Fruit fly (Drosophila melanogaster) whole organism, embryonic: ENCODE results near the gene Sec20.

Source experiments
- Abd-B ChIP-seq: fragments of 200-800 bp; sonication (Bioruptor generic); optimal IDR thresholded peaks from 2 replicates; lab custom pipeline; 2018; ENCODE audit warnings: missing biosample characterization, mild to moderate bottlenecking, missing genetic modification characterization, moderate library complexity
- Antp ChIP-seq: fragments of 200-800 bp; sonication (Bioruptor generic); optimal IDR thresholded peaks from 3 replicates; lab custom pipeline; 2016; ENCODE audit warnings: missing biosample characterization, missing genetic modification characterization
- CG10267 ChIP-seq: fragments of 200-800 bp; sonication (Bioruptor generic); optimal IDR thresholded peaks from 2 replicates; lab custom pipeline; 2018; ENCODE audit warnings: missing biosample characterization, mild to moderate bottlenecking, missing genetic modification characterization, moderate library complexity
- CG11085 ChIP-seq: fragments of 200-800 bp; sonication (Bioruptor generic); IDR thresholded peaks from 2 replicates; pipeline ENCODE4 v1.3.6; 2022; ENCODE audit warnings: missing biosample characterization, missing genetic modification characterization
- CG11398 ChIP-seq: fragments of 200-800 bp; sonication (Bioruptor generic); optimal IDR thresholded peaks from 2 replicates; lab custom pipeline; 2016; ENCODE audit warnings: missing biosample characterization, missing genetic modification characterization
- CG12942 ChIP-seq: fragments of 200-800 bp; sonication (Bioruptor generic); optimal IDR thresholded peaks from 3 replicates; lab custom pipeline; 2016; ENCODE audit warnings: missing biosample characterization, missing genetic modification characterization
- CG13287 ChIP-seq: fragments of 200-800 bp; sonication (Bioruptor generic); IDR thresholded peaks from 2 replicates; pipeline ENCODE4 v1.3.6; 2022; ENCODE audit warnings: missing biosample characterization, missing genetic modification characterization; ENCODE audit not compliant: partially characterized antibody
- CG13624 ChIP-seq: fragments of 200-800 bp; sonication (Bioruptor generic); optimal IDR thresholded peaks from 2 replicates; lab custom pipeline; 2016; ENCODE audit warnings: missing biosample characterization, missing genetic modification characterization
- CG17186 ChIP-seq: fragments of 200-800 bp; sonication (Bioruptor generic); optimal IDR thresholded peaks from 3 replicates; lab custom pipeline; 2017; ENCODE audit warnings: missing biosample characterization, missing genetic modification reagents, missing genetic modification characterization
- CG17829 ChIP-seq: fragments of 200-800 bp; optimal IDR thresholded peaks from 2 replicates; lab custom pipeline; 2019; ENCODE audit warnings: missing biosample characterization, mild to moderate bottlenecking, missing genetic modification characterization, moderate library complexity
- CG2120 ChIP-seq: fragments of 200-800 bp; sonication (Bioruptor generic); optimal IDR thresholded peaks from 3 replicates; lab custom pipeline; 2016; ENCODE audit warnings: missing biosample characterization, missing genetic modification characterization
- CG2199 ChIP-seq: fragments of 200-800 bp; sonication (Bioruptor generic); IDR thresholded peaks from 3 replicates; pipeline ENCODE4 v1.3.6; 2022; ENCODE audit warnings: missing biosample characterization, missing genetic modification characterization
- CG2678 ChIP-seq: fragments of 200-800 bp; sonication (Bioruptor generic); optimal IDR thresholded peaks from 3 replicates; lab custom pipeline; 2019; ENCODE audit warnings: missing biosample characterization, mild to moderate bottlenecking, missing genetic modification characterization, moderate library complexity
- CG30403 ChIP-seq: fragments of 200-800 bp; sonication (Bioruptor generic); optimal IDR thresholded peaks from 3 replicates; lab custom pipeline; 2016; ENCODE audit warnings: missing biosample characterization, missing genetic modification characterization
- CG33213 ChIP-seq: fragments of 200-800 bp; sonication (Bioruptor generic); optimal IDR thresholded peaks from 3 replicates; lab custom pipeline; 2016; ENCODE audit warnings: missing biosample characterization, missing genetic modification characterization
- CG5245 ChIP-seq: fragments of 200-800 bp; sonication (Bioruptor generic); optimal IDR thresholded peaks from 3 replicates; lab custom pipeline; 2016; ENCODE audit warnings: missing biosample characterization, missing genetic modification characterization
- CG7839 ChIP-seq: fragments of 200-800 bp; sonication (Bioruptor generic); optimal IDR thresholded peaks from 3 replicates; lab custom pipeline; 2018; ENCODE audit warnings: missing biosample characterization, mild to moderate bottlenecking, missing genetic modification characterization, moderate library complexity
- CG9609 ChIP-seq: fragments of 200-800 bp; sonication (Bioruptor generic); optimal IDR thresholded peaks from 3 replicates; lab custom pipeline; 2016; ENCODE audit warnings: missing biosample characterization, missing genetic modification characterization
- CG9932 ChIP-seq: fragments of 200-800 bp; sonication (Bioruptor generic); IDR thresholded peaks from 2 replicates; pipeline ENCODE4 v1.3.6; 2022; ENCODE audit warnings: missing biosample characterization, missing genetic modification characterization
- CTCF ChIP-seq: fragments of 200-800 bp; sonication (Bioruptor generic); optimal IDR thresholded peaks from 2 replicates; lab custom pipeline; 2017; ENCODE audit warnings: missing biosample characterization, mild to moderate bottlenecking, missing genetic modification characterization, moderate library complexity
- CrebB ChIP-seq: fragments of 200-800 bp; sonication (Bioruptor generic); optimal IDR thresholded peaks from 3 replicates; lab custom pipeline; 2018; ENCODE audit warnings: missing biosample characterization, mild to moderate bottlenecking, missing genetic modification characterization
- Dbx ChIP-seq: fragments of 200-800 bp; sonication (Bioruptor generic); IDR thresholded peaks from 3 replicates; pipeline ENCODE4 v1.3.6; 2022; ENCODE audit warnings: missing biosample characterization, missing genetic modification characterization
- Dp ChIP-seq: fragments of 200-800 bp; sonication (Bioruptor generic); optimal IDR thresholded peaks from 2 replicates; lab custom pipeline; 2018; ENCODE audit warnings: missing biosample characterization, mild to moderate bottlenecking, missing genetic modification characterization, moderate library complexity
- Elba2 ChIP-seq: fragments of 200-800 bp; sonication (Bioruptor generic); optimal IDR thresholded peaks from 3 replicates; lab custom pipeline; 2016; ENCODE audit warnings: missing biosample characterization, missing genetic modification characterization
- Ets65A ChIP-seq: fragments of 200-800 bp; sonication (Bioruptor generic); peaks from one replicate; lab custom pipeline; 2016; ENCODE audit warnings: missing biosample characterization, missing genetic modification characterization
- H15 ChIP-seq: fragments of 200-800 bp; sonication (Bioruptor generic); IDR thresholded peaks from 3 replicates; pipeline ENCODE4 v1.3.6; 2022; ENCODE audit warnings: missing biosample characterization, missing genetic modification characterization
- Hr3 ChIP-seq: fragments of 200-800 bp; sonication (Bioruptor generic); optimal IDR thresholded peaks from 3 replicates; lab custom pipeline; 2016; ENCODE audit warnings: missing biosample characterization, missing genetic modification characterization
- Hsf ChIP-seq: fragments of 200-800 bp; sonication (Bioruptor generic); optimal IDR thresholded peaks from 3 replicates; lab custom pipeline; 2016; ENCODE audit warnings: missing biosample characterization, missing genetic modification characterization
- MESR4 ChIP-seq: fragments of 200-800 bp; sonication (Bioruptor generic); optimal IDR thresholded peaks from 2 replicates; lab custom pipeline; 2018; ENCODE audit warnings: missing biosample characterization, mild to moderate bottlenecking, missing genetic modification characterization, moderate library complexity
- NFAT ChIP-seq: fragments of 200-800 bp; sonication (Bioruptor generic); IDR thresholded peaks from 2 replicates; pipeline ENCODE4 v1.3.6; 2022; ENCODE audit warnings: missing biosample characterization, missing genetic modification characterization
- NfI ChIP-seq: fragments of 200-800 bp; sonication (Bioruptor generic); optimal IDR thresholded peaks from 3 replicates; lab custom pipeline; 2018; ENCODE audit warnings: missing biosample characterization, mild to moderate bottlenecking, missing genetic modification characterization, moderate library complexity
- Sin3A ChIP-seq: fragments of >200 bp; optimal IDR thresholded peaks from 2 replicates; lab custom pipeline; 2018
- Sox100B ChIP-seq: fragments of 200-800 bp; sonication (Bioruptor generic); optimal IDR thresholded peaks from 3 replicates; lab custom pipeline; 2018; ENCODE audit warnings: missing biosample characterization, mild to moderate bottlenecking, missing genetic modification characterization
- Trl ChIP-seq, 3 experiments: fragments of >200 bp in 2 of 3; fragments of 200-800 bp in 1 of 3; sonication (Bioruptor generic) in 1 of 3; optimal IDR thresholded peaks; 2 replicates in 1 of 3; 3 replicates in 2 of 3; lab custom pipeline; 2016 to 2017; ENCODE audit warnings: missing biosample characterization in 1 of 3, missing genetic modification characterization in 1 of 3
- YL-1 ChIP-seq: fragments of 200-800 bp; sonication (Bioruptor generic); optimal IDR thresholded peaks from 3 replicates; lab custom pipeline; 2017; ENCODE audit warnings: missing biosample characterization, mild to moderate bottlenecking, missing genetic modification characterization
- ap ChIP-seq: fragments of 200-800 bp; sonication (Bioruptor generic); IDR thresholded peaks from 2 replicates; pipeline ENCODE4 v1.3.6; 2022; ENCODE audit warnings: missing biosample characterization, missing genetic modification characterization
- az2 ChIP-seq: fragments of 200-800 bp; sonication (Bioruptor generic); optimal IDR thresholded peaks from 3 replicates; lab custom pipeline; 2016; ENCODE audit warnings: missing biosample characterization, missing genetic modification characterization
- bcd ChIP-seq: fragments of 200-800 bp; sonication (Bioruptor generic); optimal IDR thresholded peaks from 2 replicates; lab custom pipeline; 2017; ENCODE audit warnings: missing biosample characterization, mild to moderate bottlenecking, missing genetic modification characterization
- eyg ChIP-seq: fragments of 200-800 bp; sonication (Bioruptor generic); optimal IDR thresholded peaks from 3 replicates; lab custom pipeline; 2016; ENCODE audit warnings: missing biosample characterization, missing genetic modification characterization
- fd96Cb ChIP-seq: fragments of 200-800 bp; sonication (Bioruptor generic); optimal IDR thresholded peaks from 2 replicates; lab custom pipeline; 2018; ENCODE audit warnings: missing biosample characterization, mild to moderate bottlenecking, missing genetic modification characterization, moderate library complexity
- fu2 ChIP-seq: fragments of 200-800 bp; sonication (Bioruptor generic); optimal IDR thresholded peaks from 2 replicates; lab custom pipeline; 2016; ENCODE audit warnings: missing biosample characterization, missing genetic modification characterization
- lov ChIP-seq, 2 experiments: fragments of 200-800 bp in 1 of 2; fragments of >200 bp in 1 of 2; sonication (Bioruptor generic) in 1 of 2; IDR thresholded peaks in 1 of 2; optimal IDR thresholded peaks in 1 of 2; 2 replicates in 1 of 2; 3 replicates in 1 of 2; pipeline versions ENCODE4 v1.3.6 to Lab custom; 2017 to 2022; ENCODE audit warnings: missing biosample characterization in 1 of 2, missing genetic modification characterization in 1 of 2
- maf-S ChIP-seq: fragments of 200-800 bp; sonication (Bioruptor generic); optimal IDR thresholded peaks from 2 replicates; lab custom pipeline; 2016; ENCODE audit warnings: missing biosample characterization, missing genetic modification characterization
- oc ChIP-seq: fragments of 200-800 bp; sonication (Bioruptor generic); optimal IDR thresholded peaks from 2 replicates; lab custom pipeline; 2018; ENCODE audit warnings: missing biosample characterization, mild to moderate bottlenecking, missing genetic modification characterization, moderate library complexity
- prd ChIP-seq, 3 experiments: fragments of >200 bp in 2 of 3; fragments of 200-800 bp in 1 of 3; sonication (Bioruptor generic) in 1 of 3; optimal IDR thresholded peaks in 2 of 3; IDR thresholded peaks in 1 of 3; 2 replicates in 2 of 3; 3 replicates in 1 of 3; pipeline versions ENCODE4 v1.3.6 to Lab custom; 2017 to 2022; ENCODE audit warnings: missing biosample characterization in 1 of 3, missing genetic modification characterization in 1 of 3
- pum ChIP-seq: fragments of 200-800 bp; sonication (Bioruptor generic); optimal IDR thresholded peaks from 2 replicates; lab custom pipeline; 2016; ENCODE audit warnings: missing biosample characterization, missing genetic modification characterization
- stwl ChIP-seq: fragments of 200-800 bp; sonication (Bioruptor generic); optimal IDR thresholded peaks from 3 replicates; lab custom pipeline; 2018; ENCODE audit warnings: missing biosample characterization, mild to moderate bottlenecking, missing genetic modification characterization, moderate library complexity
- tll ChIP-seq, 2 experiments: fragments of 200-800 bp in 1 of 2; fragments of >200 bp in 1 of 2; sonication (Bioruptor generic) in 1 of 2; optimal IDR thresholded peaks; 2 replicates each; lab custom pipeline; 2017 to 2019; ENCODE audit warnings: missing biosample characterization in 2 of 2, missing genetic modification characterization in 2 of 2, mild to moderate bottlenecking in 1 of 2, moderate library complexity in 1 of 2
- wek ChIP-seq: fragments of 200-800 bp; sonication (Bioruptor generic); optimal IDR thresholded peaks from 3 replicates; lab custom pipeline; 2018; ENCODE audit warnings: missing biosample characterization, mild to moderate bottlenecking, missing genetic modification characterization, moderate library complexity

The Sec20 gene

DNA sequence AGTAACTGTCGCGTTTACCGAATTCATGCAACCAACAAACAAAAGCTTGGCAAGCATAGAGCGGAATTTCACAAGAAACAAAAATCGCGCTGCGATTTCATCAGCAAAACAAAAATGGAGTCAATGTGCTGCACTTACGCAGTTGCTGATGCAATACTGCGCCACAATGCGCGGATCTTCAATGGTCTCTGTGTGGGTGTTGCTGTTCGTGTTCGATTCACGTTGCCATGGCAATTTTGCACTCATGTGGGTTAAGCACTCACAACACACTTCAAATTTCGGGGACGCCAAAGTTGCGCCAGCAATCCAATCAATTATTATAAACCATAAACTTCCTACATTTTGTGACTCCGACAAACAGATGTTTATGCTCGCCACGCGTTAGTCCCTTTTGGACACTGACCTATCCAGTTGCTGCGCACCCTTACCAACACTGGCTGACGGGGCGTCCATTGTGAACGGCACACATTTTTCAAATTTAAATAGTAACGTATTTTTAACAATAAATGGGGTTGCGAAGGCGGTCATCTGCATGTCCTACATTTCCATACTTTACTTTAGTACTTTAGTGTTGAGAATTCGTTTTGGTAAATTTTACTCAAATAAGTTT lies 37.8 kb upstream of the Sec20 start, which contains the start of gene CG2017 (continued):
- TF ChIP-seq tll (GFP tag; optimal IDR thresholded peaks at IDR 0.05; lab: Kevin White, UChicago) (peak; percentile 28 to 84), maf-S (GFP tag; lab: Kevin White, UChicago) (peak; percentile 46), CG9932 (GFP tag; lab: Robert Waterston, UW) (peak; percentile 78), bcd (peak; percentile 50), CG11398 (GFP tag; lab: Kevin White, UChicago) (peak; percentile 19), oc (no peak), Antp (peak; percentile 53), prd (optimal IDR thresholded peaks at IDR 0.05; lab: Kevin White, UChicago) (no peak), prd (GFP tag; IDR thresholded peaks at IDR 0.05; lab: Robert Waterston, UW) (no peak), CrebB (tag; lab: Kevin White, UChicago) (peak; percentile 32), Ets65A (GFP tag; lab: Kevin White, UChicago) (peak; percentile 97), Hsf (GFP tag; lab: Kevin White, UChicago) (peak; percentile 37), CG2120 (GFP tag; lab: Kevin White, UChicago) (peak; percentile 77), CG9609 (GFP tag; lab: Kevin White, UChicago) (peak; percentile 57), CG10267 (tag; lab: Kevin White, UChicago) (peak; percentile 98), CG33213 (GFP tag; lab: Kevin White, UChicago) (peak; percentile 68), fd96Cb (no peak), eyg (GFP tag; lab: Kevin White, UChicago) (peak; percentile 2), wek (no peak), Hr3 (GFP tag; lab: Kevin White, UChicago) (peak; percentile 44), CG7839 (tag; lab: Kevin White, UChicago) (peak; percentile 24), CG11085 (no peak; the same call in 1 of the 2 replicates), MESR4 (GFP tag; lab: Kevin White, UChicago) (peak; percentile 50), stwl (tag; lab: Kevin White, UChicago) (peak; percentile 96), Sin3A (peak; percentile 64), CG2678 (tag; lab: Kevin White, UChicago) (no peak), CG13624 (GFP tag; lab: Kevin White, UChicago) (peak; percentile 69), lov (optimal IDR thresholded peaks at IDR 0.05; lab: Kevin White, UChicago) (no peak), lov (GFP tag; IDR thresholded peaks at IDR 0.05; lab: Robert Waterston, UW) (peak; percentile 6; the same call in 1 of the 3 replicates), Abd-B (peak; percentile 55), CG13287 (GFP tag; lab: Robert Waterston, UW) (peak; percentile 61), CG5245 (peak; percentile 34), H15 (GFP tag; lab: Robert Waterston, UW) (peak; percentile 35; the same call in 1 of the 3 replicates), CG30403 (GFP tag; lab: Kevin White, UChicago) (peak; percentile 26), CG17186 (GFP tag; lab: Kevin White, UChicago) (peak; percentile 89), pum (GFP tag; lab: Kevin White, UChicago) (peak; percentile 33), Elba2 (no peak), YL-1 (GFP tag; lab: Kevin White, UChicago) (peak; percentile 49), Dp (GFP tag; lab: Kevin White, UChicago) (peak; percentile 82), az2 (GFP tag; lab: Kevin White, UChicago) (peak; percentile 13), CG2199 (peak; percentile 77; the same call in 2 of the 3 replicates), NFAT (peak; percentile 65; the same call in 1 of the 2 replicates), CG12942 (GFP tag; lab: Kevin White, UChicago) (peak; percentile 30), CG17829 (tag; lab: Kevin White, UChicago) (peak; percentile 49), fu2 (GFP tag; lab: Kevin White, UChicago) (peak; percentile 24), NfI (peak; percentile 69), Dbx (GFP tag; lab: Robert Waterston, UW) (peak; percentile 75), Sox100B (GFP tag; lab: Kevin White, UChicago) (no peak), ap (GFP tag; lab: Robert Waterston, UW) (no peak), Trl (optimal IDR thresholded peaks at IDR 0.05; lab: Kevin White, UChicago) (no peak), Trl (GFP tag; optimal IDR thresholded peaks at IDR 0.05; lab: Kevin White, UChicago) (peak; percentile 12), CTCF (GFP tag; lab: Kevin White, UChicago) (peak; percentile 31)
